Fruit fly (Drosophila melanogaster): ENCODE data around the gene CG9389.

DNA sequence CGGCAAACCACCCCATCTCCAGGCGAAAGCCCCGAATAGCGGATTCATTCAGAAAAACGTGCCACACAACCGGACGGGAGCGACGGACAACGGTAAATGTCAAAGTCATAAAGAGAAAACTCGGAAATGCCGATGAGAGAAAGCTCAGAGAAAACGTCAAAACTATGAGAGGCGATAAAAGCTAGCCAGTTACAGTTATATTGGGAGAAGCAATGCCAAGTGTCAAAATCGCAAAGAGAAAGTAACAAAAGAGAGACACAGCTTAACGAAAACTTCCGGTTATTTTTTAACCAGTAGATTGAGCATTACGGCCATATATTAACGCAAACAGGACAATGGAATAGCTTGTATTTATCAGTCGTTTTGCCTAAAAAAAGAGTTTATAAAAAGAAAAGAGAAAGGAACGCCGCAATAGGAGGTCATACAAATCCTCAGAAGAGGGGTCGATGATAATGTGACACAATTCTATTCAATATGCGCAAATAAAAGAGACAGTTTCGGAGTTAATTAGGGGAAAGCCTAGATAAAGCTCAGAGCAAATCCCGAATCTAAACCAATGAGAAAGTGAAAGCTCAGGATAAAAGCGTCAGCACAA lies 49.0 kb upstream of the CG9389 start:
- TF ChIP-seq h (optimal IDR thresholded peaks at IDR 0.05) (no peak), insv (optimal IDR thresholded peaks at IDR 0.05) (no peak), ttk (optimal IDR thresholded peaks at IDR 0.05) (no peak)
